Worm (Caenorhabditis elegans) whole organism, L4 larva: ENCODE data around the gene col-40.

ENCODE experiments used
- D1046.2 ChIP-seq: fragments of 200-800 bp; sonication (Bioruptor generic); IDR thresholded peaks from 2 replicates; pipeline ENCODE4 v1.3.6; 2022; ENCODE audit warnings: missing genetic modification characterization, missing compliant biosample characterization
- F26F4.8 ChIP-seq: fragments of 200-800 bp; sonication (Bioruptor generic); conservative IDR thresholded peaks from 2 replicates; pipeline ENCODE4 v1.3.6; 2022; ENCODE audit warnings: missing genetic modification characterization, missing compliant biosample characterization
- F37D6.2 ChIP-seq: sonication (generic microtip); optimal IDR thresholded peaks from 2 replicates; lab custom pipeline; 2016; ENCODE audit warnings: mild to moderate bottlenecking, missing genetic modification characterization, missing compliant biosample characterization
- F49E8.2 ChIP-seq: sonication (generic microtip); optimal IDR thresholded peaks from 2 replicates; lab custom pipeline; 2016; ENCODE audit warnings: missing compliant biosample characterization, mild to moderate bottlenecking, missing genetic modification characterization, borderline replicate concordance
- T20F7.1 ChIP-seq: fragments of 200-800 bp; sonication (Bioruptor generic); optimal IDR thresholded peaks from 2 replicates; lab custom pipeline; 2018; ENCODE audit warnings: mild to moderate bottlenecking, missing genetic modification characterization, missing compliant biosample characterization
- T26A8.4 ChIP-seq: fragments of 200-800 bp; sonication (Bioruptor generic); IDR thresholded peaks from 2 replicates; pipeline ENCODE4 v1.3.6; 2022; ENCODE audit warnings: missing genetic modification characterization, missing compliant biosample characterization
- Y48G9A.11 ChIP-seq: fragments of 200-800 bp; sonication (Bioruptor generic); IDR thresholded peaks from 2 replicates; pipeline ENCODE4 v1.3.6; 2022; ENCODE audit warnings: missing genetic modification reagents, missing genetic modification characterization, missing compliant biosample characterization
- Y5F2A.4 ChIP-seq: fragments of 200-800 bp; sonication (Bioruptor generic); optimal IDR thresholded peaks from 2 replicates; lab custom pipeline; 2018; ENCODE audit warnings: mild to moderate bottlenecking, missing genetic modification characterization, missing compliant biosample characterization
- ZK337.2 ChIP-seq: fragments of 200-800 bp; sonication (Bioruptor generic); IDR thresholded peaks from 2 replicates; pipeline ENCODE4 v1.3.6; 2022; ENCODE audit warnings: missing genetic modification reagents, missing genetic modification characterization, missing compliant biosample characterization
- ZK546.5 ChIP-seq, 2 experiments: sonication (generic microtip); optimal IDR thresholded peaks; 2 replicates each; lab custom pipeline; 2017; ENCODE audit warnings: missing biosample characterization in 2 of 2, missing genetic modification characterization in 2 of 2
- attf-4 ChIP-seq: sonication (generic microtip); optimal IDR thresholded peaks from 3 replicates; lab custom pipeline; 2017; ENCODE audit warnings: missing biosample characterization, missing genetic modification characterization
- ceh-62 ChIP-seq: sonication (generic microtip); optimal IDR thresholded peaks from 2 replicates; lab custom pipeline; 2017; ENCODE audit warnings: missing biosample characterization, missing genetic modification characterization
- ceh-82 ChIP-seq: sonication (generic microtip); optimal IDR thresholded peaks from 2 replicates; lab custom pipeline; 2017; ENCODE audit warnings: missing biosample characterization, missing genetic modification characterization
- cey-2 ChIP-seq: sonication (generic microtip); optimal IDR thresholded peaks from 3 replicates; lab custom pipeline; 2017; ENCODE audit warnings: missing genetic modification characterization, mild to moderate bottlenecking, missing compliant biosample characterization, antibody characterized with exemption, borderline replicate concordance; ENCODE audit not compliant: insufficient read depth
- ctbp-1 ChIP-seq: fragments of 200-800 bp; sonication (Bioruptor generic); IDR thresholded peaks from 2 replicates; pipeline ENCODE4 v1.3.6; 2022; ENCODE audit warnings: missing genetic modification reagents, missing genetic modification characterization, missing compliant biosample characterization
- daf-12 ChIP-seq: fragments of 150-350 bp; optimal IDR thresholded peaks from 2 replicates; lab custom pipeline; 2014; ENCODE audit warnings: missing biosample characterization, missing genetic modification reagents, missing genetic modification characterization
- daf-8 ChIP-seq: fragments of 200-800 bp; sonication (Bioruptor generic); IDR thresholded peaks from 2 replicates; pipeline ENCODE4 v1.3.6; 2022; ENCODE audit warnings: missing genetic modification characterization, missing compliant biosample characterization
- dpl-1 ChIP-seq: fragments of 150-350 bp; optimal IDR thresholded peaks from 2 replicates; lab custom pipeline; 2014; ENCODE audit warnings: missing biosample characterization, missing genetic modification reagents, missing genetic modification characterization
- duxl-1 ChIP-seq: sonication (generic microtip); optimal IDR thresholded peaks from 2 replicates; lab custom pipeline; 2016; ENCODE audit warnings: mild to moderate bottlenecking, missing genetic modification characterization, moderate library complexity, missing compliant biosample characterization; ENCODE audit not compliant: poor library complexity
- dve-1 ChIP-seq: sonication (generic microtip); optimal IDR thresholded peaks from 2 replicates; lab custom pipeline; 2017; ENCODE audit warnings: antibody characterized with exemption, mild to moderate bottlenecking, missing genetic modification characterization, missing compliant biosample characterization; ENCODE audit not compliant: insufficient read depth
- egl-43 ChIP-seq: fragments of 200-800 bp; sonication (Bioruptor generic); IDR thresholded peaks from 2 replicates; pipeline ENCODE4 v1.3.6; 2022; ENCODE audit warnings: missing genetic modification reagents, missing genetic modification characterization, missing compliant biosample characterization
- fkh-10 ChIP-seq: fragments of 150-350 bp; optimal IDR thresholded peaks from 2 replicates; lab custom pipeline; 2014; ENCODE audit warnings: missing biosample characterization, missing genetic modification reagents, missing genetic modification characterization
- fos-1 ChIP-seq: fragments of 150-350 bp; optimal IDR thresholded peaks from 2 replicates; lab custom pipeline; 2014; ENCODE audit warnings: missing biosample characterization, missing genetic modification characterization
- hlh-11 ChIP-seq: fragments of 200-800 bp; sonication (Bioruptor generic); optimal IDR thresholded peaks from 2 replicates; lab custom pipeline; 2018; ENCODE audit warnings: mild to moderate bottlenecking, missing genetic modification characterization, missing compliant biosample characterization
- hmg-1.1 ChIP-seq: fragments of 200-800 bp; sonication (Bioruptor generic); IDR thresholded peaks from 2 replicates; pipeline ENCODE4 v1.3.6; 2022; ENCODE audit warnings: missing genetic modification reagents, missing genetic modification characterization, missing compliant biosample characterization
- jun-1 ChIP-seq: fragments of 150-350 bp; optimal IDR thresholded peaks from 2 replicates; lab custom pipeline; 2014; ENCODE audit warnings: missing biosample characterization, missing genetic modification reagents, missing genetic modification characterization
- lim-7 ChIP-seq: fragments of 200-800 bp; sonication (Bioruptor generic); IDR thresholded peaks from 2 replicates; pipeline ENCODE4 v1.3.6; 2022; ENCODE audit warnings: missing genetic modification characterization, missing compliant biosample characterization
- lin-13 ChIP-seq: fragments of 150-350 bp; optimal IDR thresholded peaks from 2 replicates; lab custom pipeline; 2014; ENCODE audit warnings: missing biosample characterization, missing genetic modification reagents, missing genetic modification characterization
- lin-38 ChIP-seq: fragments of 200-800 bp; sonication (Bioruptor generic); IDR thresholded peaks from 2 replicates; pipeline ENCODE4 v1.3.6; 2022; ENCODE audit warnings: missing genetic modification reagents, missing genetic modification characterization, missing compliant biosample characterization
- lin-39 ChIP-seq: fragments of 150-350 bp; optimal IDR thresholded peaks from 2 replicates; lab custom pipeline; 2014; ENCODE audit warnings: missing biosample characterization, missing genetic modification reagents, missing genetic modification characterization
- lir-3 ChIP-seq: sonication (generic microtip); optimal IDR thresholded peaks from 2 replicates; lab custom pipeline; 2016; ENCODE audit warnings: mild to moderate bottlenecking, missing genetic modification characterization, missing compliant biosample characterization
- mdl-1 ChIP-seq, 2 experiments: fragments of 150-350 bp in 1 of 2; sonication (generic microtip) in 1 of 2; optimal IDR thresholded peaks; 2 replicates each; lab custom pipeline; 2014 to 2017; ENCODE audit warnings: missing biosample characterization in 2 of 2, missing genetic modification characterization in 2 of 2
- mdt-29 ChIP-seq: fragments of 200-800 bp; sonication (Bioruptor generic); IDR thresholded peaks from 2 replicates; pipeline ENCODE4 v1.3.6; 2022; ENCODE audit warnings: missing genetic modification reagents, missing genetic modification characterization, missing compliant biosample characterization
- mep-1 ChIP-seq: fragments of 150-350 bp; sonication (generic microtip); optimal IDR thresholded peaks from 3 replicates; lab custom pipeline; 2014; ENCODE audit warnings: missing biosample characterization, missing genetic modification characterization
- mes-2 ChIP-seq: sonication (generic microtip); optimal IDR thresholded peaks from 2 replicates; lab custom pipeline; 2016; ENCODE audit warnings: missing genotype, mild to moderate bottlenecking, missing genetic modification characterization, missing compliant biosample characterization; ENCODE audit not compliant: poor library complexity, severe bottlenecking
- nhr-11 ChIP-seq: fragments of 150-350 bp; optimal IDR thresholded peaks from 2 replicates; lab custom pipeline; 2014; ENCODE audit warnings: missing biosample characterization, missing genetic modification characterization
- nhr-28 ChIP-seq: fragments of 150-350 bp; optimal IDR thresholded peaks from 2 replicates; lab custom pipeline; 2014; ENCODE audit warnings: missing biosample characterization, missing genetic modification characterization
- nhr-41 ChIP-seq: fragments of 200-800 bp; sonication (Bioruptor generic); IDR thresholded peaks from 2 replicates; pipeline ENCODE4 v1.3.6; 2022; ENCODE audit warnings: missing genetic modification reagents, missing genetic modification characterization, missing compliant biosample characterization
- nhr-48 ChIP-seq: sonication (generic microtip); optimal IDR thresholded peaks from 2 replicates; lab custom pipeline; 2016; ENCODE audit warnings: mild to moderate bottlenecking, missing genetic modification characterization, missing compliant biosample characterization
- sdz-12 ChIP-seq: fragments of 200-800 bp; sonication (Bioruptor generic); optimal IDR thresholded peaks from 2 replicates; lab custom pipeline; 2018; ENCODE audit warnings: mild to moderate bottlenecking, missing genetic modification characterization, missing compliant biosample characterization
- set-16 ChIP-seq: fragments of 200-800 bp; sonication (Bioruptor generic); IDR thresholded peaks from 2 replicates; pipeline ENCODE4 v1.3.6; 2022; ENCODE audit warnings: missing genetic modification reagents, missing genetic modification characterization, missing compliant biosample characterization
- tag-97 ChIP-seq: fragments of 200-800 bp; sonication (Bioruptor generic); IDR thresholded peaks from 2 replicates; pipeline ENCODE4 v1.3.6; 2022; ENCODE audit warnings: missing genetic modification characterization, missing compliant biosample characterization
- tra-1 ChIP-seq: fragments of 200-800 bp; sonication (Bioruptor generic); IDR thresholded peaks from 2 replicates; pipeline ENCODE4 v1.3.6; 2022; ENCODE audit warnings: missing genetic modification reagents, missing genetic modification characterization, missing compliant biosample characterization
- unc-39 ChIP-seq: sonication (generic microtip); optimal IDR thresholded peaks from 2 replicates; lab custom pipeline; 2017; ENCODE audit warnings: missing biosample characterization, missing genetic modification characterization
- zfp-3 ChIP-seq: fragments of 200-800 bp; sonication (Bioruptor generic); conservative IDR thresholded peaks from 2 replicates; pipeline ENCODE4 v1.3.6; 2022; ENCODE audit warnings: missing genetic modification reagents, missing genetic modification characterization, missing compliant biosample characterization
- zip-11 ChIP-seq: fragments of 200-800 bp; sonication (Bioruptor generic); IDR thresholded peaks from 2 replicates; pipeline ENCODE4 v1.3.6; 2022; ENCODE audit warnings: missing genetic modification characterization, missing compliant biosample characterization
- ztf-7 ChIP-seq: fragments of 150-350 bp; optimal IDR thresholded peaks from 2 replicates; lab custom pipeline; 2014; ENCODE audit warnings: missing biosample characterization, missing genetic modification characterization

Gene col-40

ce11 chrII:1143173-1143738 is 36.5 kb upstream of the col-40 start (continued):
- TF ChIP-seq daf-8 (GFP tag; lab: Robert Waterston, UW), result no peak
- TF ChIP-seq F26F4.8 (GFP tag; lab: Robert Waterston, UW), result no peak
- no peak for TF ChIP-seq zip-11

ce11 chrII:1141720-1142574 is 35.2 kb upstream of the col-40 start:
- no peak for TF ChIP-seq lim-7
- TF ChIP-seq sdz-12 (GFP tag; lab: Kevin White, UChicago), result no peak
- no peak for TF ChIP-seq lir-3 (tag; lab: Kevin White, UChicago)
- no peak for TF ChIP-seq T20F7.1 (GFP tag; lab: Kevin White, UChicago)
- no peak for TF ChIP-seq fkh-10
- no peak for TF ChIP-seq tag-97 (GFP tag; lab: Robert Waterston, UW)
- TF ChIP-seq fos-1 (tag; lab: Kevin White, UChicago), result no peak
- TF ChIP-seq F49E8.2 (tag; lab: Kevin White, UChicago), result no peak
- TF ChIP-seq F37D6.2 (tag; lab: Kevin White, UChicago), result no peak
- TF ChIP-seq nhr-41 (GFP tag; lab: Robert Waterston, UW), result no peak
- TF ChIP-seq mdl-1 (tag; optimal IDR thresholded peaks at IDR 0.05; lab: Kevin White, UChicago), result no peak
- TF ChIP-seq unc-39, result no peak
- TF ChIP-seq mes-2 (tag; lab: Kevin White, UChicago), result no peak
- no peak for TF ChIP-seq Y5F2A.4 (GFP tag; lab: Kevin White, UChicago)
- TF ChIP-seq hlh-11 (tag; lab: Kevin White, UChicago), result peak; percentile 3
- TF ChIP-seq mdt-29 (GFP tag; lab: Robert Waterston, UW), result no peak
- no peak for TF ChIP-seq ctbp-1 (GFP tag; lab: Robert Waterston, UW)
- peak; percentile 17; the same call in 1 of the 2 replicates for TF ChIP-seq egl-43 (GFP tag; lab: Robert Waterston, UW)
- no peak for TF ChIP-seq dpl-1 (GFP tag; lab: Kevin White, UChicago)
- 0 out of 2 replicates have a peak, but pooled peaks have one; percentile 54 for TF ChIP-seq F26F4.8 (GFP tag; lab: Robert Waterston, UW)
- TF ChIP-seq lin-39, result no peak
- TF ChIP-seq duxl-1 (tag; lab: Kevin White, UChicago), result no peak
- no peak for TF ChIP-seq T26A8.4
- TF ChIP-seq jun-1, result no peak
- no peak for TF ChIP-seq zfp-3 (GFP tag; lab: Robert Waterston, UW)
- TF ChIP-seq nhr-28 (tag; lab: Kevin White, UChicago), result no peak
- no peak for TF ChIP-seq lin-38 (GFP tag; lab: Robert Waterston, UW)
- TF ChIP-seq daf-8 (GFP tag; lab: Robert Waterston, UW), result no peak
- TF ChIP-seq attf-4 (tag; lab: Kevin White, UChicago), result no peak
- TF ChIP-seq cey-2 (tag; lab: Kevin White, UChicago), result no peak
- no peak for TF ChIP-seq nhr-11 (tag; lab: Kevin White, UChicago)
- TF ChIP-seq dve-1 (tag; lab: Kevin White, UChicago), result no peak
- no peak for TF ChIP-seq daf-12 (tag; lab: Kevin White, UChicago)
- TF ChIP-seq Y48G9A.11 (GFP tag; lab: Robert Waterston, UW), result no peak
- TF ChIP-seq hmg-1.1 (GFP tag; lab: Robert Waterston, UW), result no peak
- TF ChIP-seq D1046.2 (GFP tag; lab: Robert Waterston, UW), result no peak
- TF ChIP-seq ceh-62, result no peak
- 0 out of 2 replicates have a peak, but pooled peaks have one; percentile 6 for TF ChIP-seq tra-1 (GFP tag; lab: Robert Waterston, UW)
- peak; percentile 29 for TF ChIP-seq lin-13 (GFP tag; lab: Kevin White, UChicago)
- TF ChIP-seq ceh-82 (tag; lab: Kevin White, UChicago), result no peak
- no peak for TF ChIP-seq ZK337.2
- TF ChIP-seq ztf-7 (tag; lab: Kevin White, UChicago), result no peak
- no peak for TF ChIP-seq nhr-48 (tag; lab: Kevin White, UChicago)
- no peak for TF ChIP-seq ZK546.5 (tag; optimal IDR thresholded peaks at IDR 0.05; lab: Kevin White, UChicago)
- TF ChIP-seq set-16 (GFP tag; lab: Robert Waterston, UW), result peak; percentile 64
- no peak for TF ChIP-seq mep-1 (tag; lab: Kevin White, UChicago)
